Worm (Caenorhabditis elegans): ENCODE results near the gene Y41G9A.5.

The Y41G9A.5 gene

DNA sequence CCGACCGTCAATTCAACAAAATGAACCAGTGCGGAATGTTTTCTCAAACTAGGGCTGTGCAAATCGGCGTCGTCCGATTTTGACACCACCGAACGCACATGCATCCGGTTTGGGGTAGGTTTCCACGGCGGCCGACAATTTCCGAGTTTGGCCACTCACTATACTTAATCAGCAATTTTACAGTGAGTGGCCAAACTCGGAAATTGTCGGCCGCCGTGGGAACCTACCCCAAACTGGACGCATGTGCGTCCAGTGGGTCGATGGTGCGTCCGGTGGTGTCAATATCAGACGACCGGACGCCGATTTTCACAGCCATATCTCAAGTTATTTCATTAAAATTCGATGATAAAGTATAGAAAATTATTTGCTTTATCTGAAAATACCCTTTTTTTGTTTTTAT is 43.7 kb downstream of the Y41G9A.5 start:
- no peak for TF ChIP-seq W03F9.2 (tag; optimal IDR thresholded peaks at IDR 0.05)
- TF ChIP-seq dao-5 (tag; optimal IDR thresholded peaks at IDR 0.05) = no peak
- no peak for TF ChIP-seq him-1 (tag; optimal IDR thresholded peaks at IDR 0.05)

ce11 chrX:2996318-2996717 is 49.9 kb downstream of the Y41G9A.5 start:
- TF ChIP-seq dao-5 (tag; optimal IDR thresholded peaks at IDR 0.05) = no peak
- no peak for TF ChIP-seq W03F9.2 (tag; optimal IDR thresholded peaks at IDR 0.05)
- no peak for TF ChIP-seq him-1 (tag; optimal IDR thresholded peaks at IDR 0.05)

DNA sequence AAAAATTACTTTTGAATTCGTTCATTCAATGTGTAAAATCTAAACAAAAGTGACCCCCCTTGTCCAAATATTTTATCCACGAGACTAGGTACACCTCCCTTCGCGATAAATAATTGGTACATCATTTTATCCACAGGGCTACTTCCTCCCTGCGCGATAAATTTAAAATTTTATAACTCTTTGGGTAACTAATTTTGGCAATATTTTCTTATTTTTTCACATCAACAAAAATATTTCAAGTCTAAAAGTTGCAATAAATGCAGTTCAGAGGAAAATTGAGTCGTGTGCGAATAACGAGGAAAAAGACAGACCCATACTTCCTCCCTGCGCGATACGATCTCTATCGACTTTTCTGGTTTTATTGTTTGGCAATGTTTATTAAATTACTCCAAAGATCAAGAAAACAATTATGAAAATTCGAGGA is 50.5 kb downstream of the Y41G9A.5 start:
- TF ChIP-seq him-1 (tag; optimal IDR thresholded peaks at IDR 0.05) (peak; percentile 99), W03F9.2 (tag; optimal IDR thresholded peaks at IDR 0.05) (peak; percentile 98), dao-5 (tag; optimal IDR thresholded peaks at IDR 0.05) (peak; percentile 68)

Measured in whole organism, L4/young adult.